Worm (Caenorhabditis elegans): ENCODE data around the gene got-1.2.

DNA sequence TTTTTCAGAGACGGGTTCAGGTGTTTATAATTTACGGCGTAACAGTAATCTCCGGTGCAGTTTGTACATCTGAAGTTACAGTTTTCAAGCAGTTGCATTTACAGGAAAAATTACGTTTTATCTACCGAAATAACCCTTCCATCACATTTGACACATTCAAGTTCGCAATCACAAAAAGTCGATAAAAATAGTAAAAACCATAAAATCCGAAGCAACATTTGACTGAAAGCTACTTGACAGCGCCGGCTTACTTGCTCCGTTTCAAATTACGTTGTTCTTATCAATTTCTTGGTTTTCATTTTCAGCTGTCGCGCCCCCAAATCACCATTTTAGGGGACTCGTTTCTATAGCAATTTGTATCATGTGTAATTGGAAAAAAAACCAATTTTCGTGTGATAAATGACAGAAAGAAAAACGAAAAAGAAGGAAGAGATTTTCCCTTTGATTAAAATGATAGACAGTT lies 10.1 kb downstream of the got-1.2 start, which contains the start of gene T01C8.3:
- TF ChIP-seq pha-4 (tag; optimal IDR thresholded peaks at IDR 0.05) (no peak), nhr-11 (tag; optimal IDR thresholded peaks at IDR 0.05) (no peak), npax-4 (tag; optimal IDR thresholded peaks at IDR 0.05) (no peak), ama-1 (optimal IDR thresholded peaks at IDR 0.05) (no peak), rnt-1 (tag; optimal IDR thresholded peaks at IDR 0.05) (no peak), unc-86 (tag; optimal IDR thresholded peaks at IDR 0.05) (no peak), dmd-4 (tag; optimal IDR thresholded peaks at IDR 0.05; ENCODE audit: borderline replicate concordance) (no peak), ref-2 (tag; optimal IDR thresholded peaks at IDR 0.05) (no peak), K02D7.2 (tag; optimal IDR thresholded peaks at IDR 0.05) (no peak), elt-2 (tag; optimal IDR thresholded peaks at IDR 0.05) (no peak), sox-2 (GFP tag; IDR thresholded peaks at IDR 0.05) (no peak), ceh-22 (tag; optimal IDR thresholded peaks at IDR 0.05) (no peak), ceh-2 (tag; optimal IDR thresholded peaks at IDR 0.05) (no peak)
